Fruit fly (Drosophila melanogaster): ENCODE data around the gene OXA1L.

The OXA1L gene

dm6 chr3L:10889000-10889691 is 2.9 kb upstream of the OXA1L start (continued):
- TF ChIP-seq CG9437 (GFP tag; optimal IDR thresholded peaks at IDR 0.05) (no peak), CG13424 (tag; optimal IDR thresholded peaks at IDR 0.05) (peak; percentile 30), CG10147 (GFP tag; optimal IDR thresholded peaks at IDR 0.05) (no peak), Fer3 (tag; optimal IDR thresholded peaks at IDR 0.05) (no peak), amos (GFP tag; IDR thresholded peaks at IDR 0.05; ENCODE audit: partially characterized antibody) (no peak), ase (GFP tag; IDR thresholded peaks at IDR 0.05) (no peak), Dp (GFP tag; optimal IDR thresholded peaks at IDR 0.05) (no peak), D19A (tag; optimal IDR thresholded peaks at IDR 0.05) (peak; percentile 2), en (GFP tag; optimal IDR thresholded peaks at IDR 0.05) (no peak), CG34224 (GFP tag; IDR thresholded peaks at IDR 0.05; ENCODE audit: partially characterized antibody) (no peak), CG6654 (GFP tag; optimal IDR thresholded peaks at IDR 0.05) (no peak), wdn (GFP tag; IDR thresholded peaks at IDR 0.05) (no peak), CG3726 (GFP tag; IDR thresholded peaks at IDR 0.05) (no peak), NfI (GFP tag; optimal IDR thresholded peaks at IDR 0.05) (no peak), Neu2 (GFP tag; optimal IDR thresholded peaks at IDR 0.05; ENCODE audit: borderline replicate concordance) (no peak), klu (GFP tag; IDR thresholded peaks at IDR 0.05) (no peak), vvl (GFP tag; IDR thresholded peaks at IDR 0.05) (peak; percentile 53; the same call in 1 of the 2 replicates), Scr (GFP tag; IDR thresholded peaks at IDR 0.05; ENCODE audit: partially characterized antibody) (no peak), CG12236 (GFP tag; optimal IDR thresholded peaks at IDR 0.05) (no peak), zfh1 (GFP tag; IDR thresholded peaks at IDR 0.05) (no peak), CG9215 (GFP tag; IDR thresholded peaks at IDR 0.05) (no peak), CG14860 (GFP tag; IDR thresholded peaks at IDR 0.05; ENCODE audit: partially characterized antibody) (no peak), gem (tag; optimal IDR thresholded peaks at IDR 0.05) (peak; percentile 57), stwl (tag; optimal IDR thresholded peaks at IDR 0.05) (no peak), CG18262 (tag; optimal IDR thresholded peaks at IDR 0.05) (peak; percentile 43), TFAM (GFP tag; optimal IDR thresholded peaks at IDR 0.05) (no peak), nmo (GFP tag; optimal IDR thresholded peaks at IDR 0.05) (no peak), danr (GFP tag; IDR thresholded peaks at IDR 0.05) (no peak), unpg (GFP tag; optimal IDR thresholded peaks at IDR 0.05) (no peak), sob (GFP tag; IDR thresholded peaks at IDR 0.05) (no peak), fd3F (GFP tag; optimal IDR thresholded peaks at IDR 0.05) (no peak), odd (GFP tag; optimal IDR thresholded peaks at IDR 0.05) (no peak), Nf-YB (GFP tag; optimal IDR thresholded peaks at IDR 0.05) (no peak), CG17568 (GFP tag; optimal IDR thresholded peaks at IDR 0.05) (no peak), prd (optimal IDR thresholded peaks at IDR 0.05) (no peak), prd (GFP tag; IDR thresholded peaks at IDR 0.05) (0 out of 3 replicates have a peak, but pooled peaks have one; percentile 13), Hr51 (GFP tag; optimal IDR thresholded peaks at IDR 0.05) (peak in 1 of 2 experiments; percentile 66), CG31441 (GFP tag; IDR thresholded peaks at IDR 0.05) (peak; percentile 27; the same call in 1 of the 2 replicates), twi (tag; optimal IDR thresholded peaks at IDR 0.05) (no peak), CG33557 (GFP tag; optimal IDR thresholded peaks at IDR 0.05) (no peak), tio (GFP tag; optimal IDR thresholded peaks at IDR 0.05) (no peak), CG4617 (GFP tag; optimal IDR thresholded peaks at IDR 0.05; ENCODE audit: borderline replicate concordance) (no peak), Doc2 (GFP tag; IDR thresholded peaks at IDR 0.05) (no peak), gcm (GFP tag; optimal IDR thresholded peaks at IDR 0.05) (no peak), ken (GFP tag; IDR thresholded peaks at IDR 0.05) (no peak; the same call in 2 of the 3 replicates), pan (optimal IDR thresholded peaks at IDR 0.05) (no peak), pan (GFP tag; optimal IDR thresholded peaks at IDR 0.05 in 1 of 2, IDR thresholded peaks at IDR 0.05 in 1 of 2) (peak in 1 of 2 experiments; percentile 26), CG3407 (GFP tag; optimal IDR thresholded peaks at IDR 0.05) (no peak), CG10654 (GFP tag; optimal IDR thresholded peaks at IDR 0.05) (no peak)
